Worm (Caenorhabditis elegans): Measurements from ENCODE around the gene him-17.

him-17 gene

ce11 chrV:13193488-13194042 lies 17.1 kb downstream of the him-17 start, which contains the start of gene sun-1:
sun-1 (minus strand) TSS chrV:13193538.
- TF ChIP-seq aly-1 (tag; optimal IDR thresholded peaks at IDR 0.05): no peak
- no peak for TF ChIP-seq ceh-36 (tag; optimal IDR thresholded peaks at IDR 0.05)
- no peak for TF ChIP-seq ceh-13 (GFP tag; optimal IDR thresholded peaks at IDR 0.05)
- TF ChIP-seq scrt-1 (GFP tag; IDR thresholded peaks at IDR 0.05): no peak
- no peak for TF ChIP-seq ama-1 (optimal IDR thresholded peaks at IDR 0.05)
- no peak for TF ChIP-seq hmg-4 (GFP tag; optimal IDR thresholded peaks at IDR 0.05)
- TF ChIP-seq tra-4 (tag; optimal IDR thresholded peaks at IDR 0.05): no peak
- TF ChIP-seq hmbx-1 (tag; optimal IDR thresholded peaks at IDR 0.05): no peak
- TF ChIP-seq tbx-37 (GFP tag; conservative IDR thresholded peaks at IDR 0.05): no peak
- no peak for TF ChIP-seq ets-7 (tag; optimal IDR thresholded peaks at IDR 0.05)
- no peak for TF ChIP-seq pes-1 (GFP tag; IDR thresholded peaks at IDR 0.05)
- no peak for TF ChIP-seq sea-1 (GFP tag; conservative IDR thresholded peaks at IDR 0.05)
- TF ChIP-seq B0310.2 (tag; optimal IDR thresholded peaks at IDR 0.05): no peak
- TF ChIP-seq flt-1 (GFP tag; IDR thresholded peaks at IDR 0.05): no peak
- no peak for TF ChIP-seq hnd-1 (tag; optimal IDR thresholded peaks at IDR 0.05)
- TF ChIP-seq tbx-11 (GFP tag; IDR thresholded peaks at IDR 0.05): no peak
- no peak for TF ChIP-seq F13C5.2 (tag; optimal IDR thresholded peaks at IDR 0.05)

- TF ChIP-seq tra-4 (tag; optimal IDR thresholded peaks at IDR 0.05) (no peak), ceh-13 (GFP tag; optimal IDR thresholded peaks at IDR 0.05) (no peak), pes-1 (GFP tag; IDR thresholded peaks at IDR 0.05) (no peak), F13C5.2 (tag; optimal IDR thresholded peaks at IDR 0.05) (no peak), ama-1 (optimal IDR thresholded peaks at IDR 0.05) (no peak)
Observed at ce11 chrV:13195548-13195947, 19.0 kb downstream of the him-17 start, which contains the start of gene F57B1.1. F57B1.1 (minus strand) TSS chrV:13195648.

- no peak for TF ChIP-seq tra-4 (tag; optimal IDR thresholded peaks at IDR 0.05)
- no peak for TF ChIP-seq B0310.2 (tag; optimal IDR thresholded peaks at IDR 0.05)
- no peak for TF ChIP-seq hnd-1 (tag; optimal IDR thresholded peaks at IDR 0.05)
- no peak for TF ChIP-seq ama-1 (optimal IDR thresholded peaks at IDR 0.05)
- no peak for TF ChIP-seq flt-1 (GFP tag; IDR thresholded peaks at IDR 0.05)
- TF ChIP-seq F13C5.2 (tag; optimal IDR thresholded peaks at IDR 0.05): no peak
- no peak for TF ChIP-seq tbx-37 (GFP tag; conservative IDR thresholded peaks at IDR 0.05)
- TF ChIP-seq sea-1 (GFP tag; conservative IDR thresholded peaks at IDR 0.05): no peak
- TF ChIP-seq ceh-13 (GFP tag; optimal IDR thresholded peaks at IDR 0.05): no peak
- TF ChIP-seq hmg-4 (GFP tag; optimal IDR thresholded peaks at IDR 0.05): no peak
- no peak for TF ChIP-seq ceh-36 (tag; optimal IDR thresholded peaks at IDR 0.05)
- TF ChIP-seq pes-1 (GFP tag; IDR thresholded peaks at IDR 0.05): no peak
- no peak for TF ChIP-seq scrt-1 (GFP tag; IDR thresholded peaks at IDR 0.05)
- TF ChIP-seq hmbx-1 (tag; optimal IDR thresholded peaks at IDR 0.05): no peak
- no peak for TF ChIP-seq ets-7 (tag; optimal IDR thresholded peaks at IDR 0.05)
- no peak for TF ChIP-seq tbx-11 (GFP tag; IDR thresholded peaks at IDR 0.05)
- no peak for TF ChIP-seq aly-1 (tag; optimal IDR thresholded peaks at IDR 0.05)
Observed at ce11 chrV:13197823-13198222, 21.3 kb downstream of the him-17 start, which contains the start of gene F57B1.9. F57B1.9 (minus strand) TSS chrV:13197923.

ce11 chrV:13200609-13201008 lies 24.1 kb downstream of the him-17 start:
- TF ChIP-seq hnd-1 (tag; optimal IDR thresholded peaks at IDR 0.05) (no peak), hmbx-1 (tag; optimal IDR thresholded peaks at IDR 0.05) (no peak), tbx-11 (GFP tag; IDR thresholded peaks at IDR 0.05) (no peak)

ce11 chrV:13202127-13202610 lies 25.7 kb downstream of the him-17 start, which contains the start of the genes col-159 and col-160:
col-159 (minus strand) TSS chrV:13202177.
col-160 (minus strand) TSS chrV:13202189.
- no peak for TF ChIP-seq ets-7 (tag; optimal IDR thresholded peaks at IDR 0.05)
- no peak for TF ChIP-seq ama-1 (optimal IDR thresholded peaks at IDR 0.05)
- no peak for TF ChIP-seq aly-1 (tag; optimal IDR thresholded peaks at IDR 0.05)
- no peak for TF ChIP-seq tbx-37 (GFP tag; conservative IDR thresholded peaks at IDR 0.05)
- no peak for TF ChIP-seq tra-4 (tag; optimal IDR thresholded peaks at IDR 0.05)
- TF ChIP-seq F13C5.2 (tag; optimal IDR thresholded peaks at IDR 0.05): no peak
- TF ChIP-seq ceh-36 (tag; optimal IDR thresholded peaks at IDR 0.05): no peak
- TF ChIP-seq hmg-4 (GFP tag; optimal IDR thresholded peaks at IDR 0.05): no peak
- no peak for TF ChIP-seq hnd-1 (tag; optimal IDR thresholded peaks at IDR 0.05)
- TF ChIP-seq flt-1 (GFP tag; IDR thresholded peaks at IDR 0.05): no peak
- TF ChIP-seq sea-1 (GFP tag; conservative IDR thresholded peaks at IDR 0.05): no peak
- no peak for TF ChIP-seq scrt-1 (GFP tag; IDR thresholded peaks at IDR 0.05)
- no peak for TF ChIP-seq tbx-11 (GFP tag; IDR thresholded peaks at IDR 0.05)
- TF ChIP-seq pes-1 (GFP tag; IDR thresholded peaks at IDR 0.05): no peak

- TF ChIP-seq hnd-1 (tag; optimal IDR thresholded peaks at IDR 0.05): no peak
- no peak for TF ChIP-seq tbx-11 (GFP tag; IDR thresholded peaks at IDR 0.05)
- TF ChIP-seq F13C5.2 (tag; optimal IDR thresholded peaks at IDR 0.05): no peak
- no peak for TF ChIP-seq ama-1 (optimal IDR thresholded peaks at IDR 0.05)
- no peak for TF ChIP-seq sea-1 (GFP tag; conservative IDR thresholded peaks at IDR 0.05)
- TF ChIP-seq B0310.2 (tag; optimal IDR thresholded peaks at IDR 0.05): no peak
- TF ChIP-seq aly-1 (tag; optimal IDR thresholded peaks at IDR 0.05): no peak
- TF ChIP-seq tbx-37 (GFP tag; conservative IDR thresholded peaks at IDR 0.05): no peak
- no peak for TF ChIP-seq hmg-4 (GFP tag; optimal IDR thresholded peaks at IDR 0.05)
Observed at ce11 chrV:13206514-13206913, 30.0 kb downstream of the him-17 start.

- TF ChIP-seq hmg-4 (GFP tag; optimal IDR thresholded peaks at IDR 0.05) (no peak), B0310.2 (tag; optimal IDR thresholded peaks at IDR 0.05) (no peak), ceh-36 (tag; optimal IDR thresholded peaks at IDR 0.05) (no peak), pes-1 (GFP tag; IDR thresholded peaks at IDR 0.05) (no peak), tra-4 (tag; optimal IDR thresholded peaks at IDR 0.05) (no peak), flt-1 (GFP tag; IDR thresholded peaks at IDR 0.05) (no peak), ets-7 (tag; optimal IDR thresholded peaks at IDR 0.05) (no peak), scrt-1 (GFP tag; IDR thresholded peaks at IDR 0.05) (no peak), ama-1 (optimal IDR thresholded peaks at IDR 0.05) (no peak), sea-1 (GFP tag; conservative IDR thresholded peaks at IDR 0.05) (no peak), F13C5.2 (tag; optimal IDR thresholded peaks at IDR 0.05) (no peak)
Observed at ce11 chrV:13207426-13207825, 30.9 kb downstream of the him-17 start, which contains the start of gene F57B1.5. F57B1.5 (plus strand) TSS chrV:13207726.

Data from whole organism, early embryonic.